Fruit fly (Drosophila melanogaster) Kc167 (cell line): Measurements from ENCODE around the gene CG13313.

Experiments used
- Sin3A ChIP-seq: fragments of >200 bp; optimal IDR thresholded peaks from 2 replicates; lab custom pipeline; 2018; ENCODE audit warnings: missing external identifiers
- h ChIP-seq: fragments of >200 bp; optimal IDR thresholded peaks from 3 replicates; lab custom pipeline; 2018; ENCODE audit warnings: missing external identifiers
- insv ChIP-seq: fragments of >200 bp; optimal IDR thresholded peaks from 3 replicates; lab custom pipeline; 2018; ENCODE audit warnings: missing external identifiers
- psq ChIP-seq: fragments of >200 bp; optimal IDR thresholded peaks from 2 replicates; lab custom pipeline; 2017; ENCODE audit warnings: missing external identifiers
- ttk ChIP-seq: sonication (Bioruptor generic); optimal IDR thresholded peaks from 2 replicates; lab custom pipeline; 2017; ENCODE audit warnings: missing external identifiers

DNA sequence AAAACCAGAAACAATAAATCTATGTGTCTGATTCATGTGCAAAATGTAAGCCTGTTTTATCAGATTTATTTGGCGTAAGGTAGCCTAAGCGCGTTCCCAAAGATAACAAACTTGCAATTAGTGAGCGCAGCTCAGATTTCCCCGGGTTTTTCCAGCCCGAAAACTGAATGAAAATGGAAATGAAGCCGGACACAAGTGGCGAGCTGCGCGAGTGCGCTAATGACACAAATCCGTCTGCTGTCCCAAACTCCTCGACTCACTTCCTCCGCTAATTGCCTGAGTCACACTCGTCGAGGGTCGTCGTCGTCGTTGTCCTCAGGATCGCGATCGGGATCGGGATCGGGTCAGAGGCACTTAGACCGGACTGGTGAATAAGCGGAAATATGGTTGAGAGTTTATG lies 43.9 kb downstream of the CG13313 start:
- TF ChIP-seq ttk (lab: Kevin White, UChicago) (no peak), Sin3A (lab: Kevin White, UChicago) (no peak), psq (lab: Kevin White, UChicago) (no peak), h (lab: Kevin White, UChicago) (no peak), insv (lab: Kevin White, UChicago) (no peak)
